In the genomic region with DNA sequence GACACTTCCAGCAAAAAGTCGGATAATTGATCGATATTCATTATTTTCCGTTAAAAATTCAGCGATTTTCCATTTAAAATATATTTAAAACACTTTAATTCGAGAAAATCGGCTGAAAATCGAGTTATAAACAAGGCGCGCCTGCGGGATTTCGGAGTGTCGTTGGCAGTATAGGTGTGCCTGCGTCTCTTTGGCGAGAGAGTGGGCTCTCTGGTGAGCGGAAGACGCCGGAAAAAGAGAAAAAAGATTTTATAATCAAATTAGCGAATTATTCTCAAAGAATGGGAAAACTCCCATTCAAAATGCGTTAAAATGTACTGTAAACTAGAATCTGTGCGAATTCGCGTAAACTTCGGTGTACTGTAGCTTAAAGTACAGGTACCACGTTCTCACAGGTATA, we compare ENCODE assay signal across 2 worm cellular contexts.
TF ChIP-seq lines count a peak whose summit lies in the region.

A gene (minus strand): TSS at position 158 of the 400 bp plus-strand sequence.

TF ChIP-seq in whole organism, L1 larva, 84 proteins besides CTCF, POLR2A, EP300 and RAD21 (continued from another document and continues in another):
- TF ChIP-seq jun-1 (tag; optimal IDR thresholded peaks at IDR 0.05; lab: Kevin White, UChicago), result no peak
- TF ChIP-seq grh-1 (GFP tag; IDR thresholded peaks at IDR 0.05; lab: Robert Waterston, UW), result no peak
- peak; percentile 48 for TF ChIP-seq xbp-1 (tag; optimal IDR thresholded peaks at IDR 0.05; lab: Kevin White, UChicago)
- TF ChIP-seq ceh-82 (tag; optimal IDR thresholded peaks at IDR 0.05; lab: Kevin White, UChicago), result peak; percentile 31 to 52 (median 41)
- no peak for TF ChIP-seq zag-1 (tag; optimal IDR thresholded peaks at IDR 0.05; lab: Kevin White, UChicago)
- TF ChIP-seq egl-27 (tag; optimal IDR thresholded peaks at IDR 0.05; lab: Kevin White, UChicago), result no peak
- TF ChIP-seq nhr-84 (tag; optimal IDR thresholded peaks at IDR 0.05; lab: Kevin White, UChicago), result no peak
- no peak for TF ChIP-seq lin-39 (tag; optimal IDR thresholded peaks at IDR 0.05; lab: Kevin White, UChicago)
- peak; percentile 51 to 52 for TF ChIP-seq lin-35 (GFP tag; optimal IDR thresholded peaks at IDR 0.05; lab: Kevin White, UChicago)
- TF ChIP-seq hlh-17 (GFP tag; optimal IDR thresholded peaks at IDR 0.05; lab: Kevin White, UChicago; ENCODE audit: borderline replicate concordance), result no peak
- peak; percentile 58 for TF ChIP-seq snu-23 (GFP tag; optimal IDR thresholded peaks at IDR 0.05; lab: Kevin White, UChicago)
- TF ChIP-seq tlp-1 (tag; optimal IDR thresholded peaks at IDR 0.05; lab: Kevin White, UChicago), result no peak
- 0 out of 2 replicates have a peak, but pooled peaks have one; percentile 23 for TF ChIP-seq nhr-19 (GFP tag; conservative IDR thresholded peaks at IDR 0.05; lab: Robert Waterston, UW)
- TF ChIP-seq egl-13 (tag; optimal IDR thresholded peaks at IDR 0.05; lab: Kevin White, UChicago), result no peak
- peak; percentile 4 for TF ChIP-seq ces-1 (GFP tag; optimal IDR thresholded peaks at IDR 0.05; lab: Kevin White, UChicago)
- no peak for TF ChIP-seq ceh-88 (GFP tag; IDR thresholded peaks at IDR 0.05; lab: Robert Waterston, UW)
- TF ChIP-seq nhr-47 (tag; optimal IDR thresholded peaks at IDR 0.05; lab: Kevin White, UChicago), result peak; percentile 74
- no peak for TF ChIP-seq lir-3 (tag; optimal IDR thresholded peaks at IDR 0.05; lab: Kevin White, UChicago; ENCODE audit: poor library complexity)
- TF ChIP-seq pag-3 (tag; optimal IDR thresholded peaks at IDR 0.05; lab: Kevin White, UChicago; ENCODE audit: borderline replicate concordance, insufficient read depth), result no peak
- TF ChIP-seq fkh-4 (tag; optimal IDR thresholded peaks at IDR 0.05; lab: Kevin White, UChicago; ENCODE audit: borderline replicate concordance), result no peak
- no peak for TF ChIP-seq ceh-63 (GFP tag; optimal IDR thresholded peaks at IDR 0.05; lab: Kevin White, UChicago)
- TF ChIP-seq fkh-8 (tag; optimal IDR thresholded peaks at IDR 0.05; lab: Kevin White, UChicago), result no peak
- TF ChIP-seq swsn-7 (tag; optimal IDR thresholded peaks at IDR 0.05; lab: Kevin White, UChicago), result peak; percentile 66
- no peak for TF ChIP-seq fos-1 (tag; optimal IDR thresholded peaks at IDR 0.05; lab: Kevin White, UChicago)
- TF ChIP-seq nhr-20 (tag; optimal IDR thresholded peaks at IDR 0.05; lab: Kevin White, UChicago), result peak; percentile 11
- TF ChIP-seq mef-2 (tag; optimal IDR thresholded peaks at IDR 0.05; lab: Kevin White, UChicago), result no peak
- TF ChIP-seq nhr-237 (tag; optimal IDR thresholded peaks at IDR 0.05; lab: Kevin White, UChicago), result no peak
- peak; percentile 43 for TF ChIP-seq F16B12.6 (tag; optimal IDR thresholded peaks at IDR 0.05; lab: Kevin White, UChicago)
- TF ChIP-seq unc-62 (GFP tag; optimal IDR thresholded peaks at IDR 0.05; lab: Kevin White, UChicago), result no peak
- TF ChIP-seq nhr-77 (tag; optimal IDR thresholded peaks at IDR 0.05; lab: Kevin White, UChicago), result no peak
- TF ChIP-seq vab-15 (tag; optimal IDR thresholded peaks at IDR 0.05; lab: Kevin White, UChicago), result no peak
- TF ChIP-seq alr-1 (tag; optimal IDR thresholded peaks at IDR 0.05; lab: Kevin White, UChicago; ENCODE audit: borderline replicate concordance), result no peak
- no peak for TF ChIP-seq ztf-4 (tag; optimal IDR thresholded peaks at IDR 0.05; lab: Kevin White, UChicago)
- TF ChIP-seq blmp-1 (tag; optimal IDR thresholded peaks at IDR 0.05; lab: Kevin White, UChicago), result peak; percentile 4
- no peak for TF ChIP-seq hlh-4 (tag; optimal IDR thresholded peaks at IDR 0.05; lab: Kevin White, UChicago)
- no peak for TF ChIP-seq elt-2 (tag; optimal IDR thresholded peaks at IDR 0.05; lab: Kevin White, UChicago)
- TF ChIP-seq efl-3 (GFP tag; optimal IDR thresholded peaks at IDR 0.05; lab: Kevin White, UChicago), result no peak
- TF ChIP-seq sup-37 (GFP tag; optimal IDR thresholded peaks at IDR 0.05; lab: Kevin White, UChicago), result no peak
- no peak for TF ChIP-seq hpl-2 (GFP tag; optimal IDR thresholded peaks at IDR 0.05; lab: Kevin White, UChicago)
- TF ChIP-seq nhr-90 (tag; optimal IDR thresholded peaks at IDR 0.05; lab: Kevin White, UChicago; ENCODE audit: poor library complexity), result no peak
- no peak for TF ChIP-seq ztf-11 (tag; optimal IDR thresholded peaks at IDR 0.05; lab: Kevin White, UChicago)
- peak; percentile 14 to 59 (median 23) for TF ChIP-seq dpl-1 (GFP tag; optimal IDR thresholded peaks at IDR 0.05; lab: Kevin White, UChicago)
- TF ChIP-seq snpc-4 (tag; optimal IDR thresholded peaks at IDR 0.05; lab: Kevin White, UChicago), result no peak
- TF ChIP-seq tbx-2 (tag; optimal IDR thresholded peaks at IDR 0.05; lab: Kevin White, UChicago), result peak; percentile 46
- TF ChIP-seq unc-86 (tag; optimal IDR thresholded peaks at IDR 0.05; lab: Kevin White, UChicago), result peak; percentile 34
- TF ChIP-seq nhr-76 (tag; optimal IDR thresholded peaks at IDR 0.05; lab: Kevin White, UChicago), result no peak
- TF ChIP-seq ets-5 (GFP tag; IDR thresholded peaks at IDR 0.05; lab: Robert Waterston, UW), result no peak
- TF ChIP-seq nhr-85 (tag; lab: Kevin White, UChicago), result peak; percentile 39
- peak; percentile 21 for TF ChIP-seq dsc-1 (tag; optimal IDR thresholded peaks at IDR 0.05; lab: Kevin White, UChicago)
- no peak for TF ChIP-seq elt-3 (tag; optimal IDR thresholded peaks at IDR 0.05; lab: Kevin White, UChicago)
- no peak for TF ChIP-seq sptf-1 (tag; optimal IDR thresholded peaks at IDR 0.05; lab: Kevin White, UChicago)
- TF ChIP-seq pqm-1 (tag; optimal IDR thresholded peaks at IDR 0.05; lab: Kevin White, UChicago), result no peak
- no peak for TF ChIP-seq ama-1 (optimal IDR thresholded peaks at IDR 0.05; lab: Kevin White, UChicago)
- TF ChIP-seq efl-1 (optimal IDR thresholded peaks at IDR 0.05; lab: Kevin White, UChicago), result peak; percentile 62 to 65
- TF ChIP-seq efl-1 (GFP tag; optimal IDR thresholded peaks at IDR 0.05 in 1 of 2; lab: Kevin White, UChicago), result peak; percentile 53 to 90
- TF ChIP-seq mab-9 (GFP tag; IDR thresholded peaks at IDR 0.05; lab: Robert Waterston, UW), result no peak
- peak; percentile 47; the same call in 1 of the 2 replicates for TF ChIP-seq isw-1 (GFP tag; IDR thresholded peaks at IDR 0.05; lab: Robert Waterston, UW)
- TF ChIP-seq Y116A8C.19 (tag; optimal IDR thresholded peaks at IDR 0.05; lab: Kevin White, UChicago; ENCODE audit: borderline replicate concordance), result no peak
- no peak for TF ChIP-seq nhr-11 (tag; optimal IDR thresholded peaks at IDR 0.05; lab: Kevin White, UChicago)
- no peak for TF ChIP-seq pax-3 (tag; optimal IDR thresholded peaks at IDR 0.05; lab: Kevin White, UChicago)
- no peak for TF ChIP-seq fkh-10 (GFP tag; optimal IDR thresholded peaks at IDR 0.05; lab: Kevin White, UChicago)
- TF ChIP-seq lin-14 (GFP tag; optimal IDR thresholded peaks at IDR 0.05; lab: Kevin White, UChicago), result no peak
- no peak for TF ChIP-seq lin-13 (GFP tag; optimal IDR thresholded peaks at IDR 0.05; lab: Kevin White, UChicago)
- no peak for TF ChIP-seq mdl-1 (tag; optimal IDR thresholded peaks at IDR 0.05; lab: Kevin White, UChicago)

TF ChIP-seq in whole organism, L3 larva, 47 proteins besides CTCF, POLR2A, EP300 and RAD21 (continued from another document):
- TF ChIP-seq ceh-82 (tag; optimal IDR thresholded peaks at IDR 0.05; lab: Kevin White, UChicago) (no peak), nhr-237 (tag; optimal IDR thresholded peaks at IDR 0.05; lab: Kevin White, UChicago) (no peak), ceh-9 (tag; optimal IDR thresholded peaks at IDR 0.05; lab: Kevin White, UChicago) (no peak), zag-1 (tag; optimal IDR thresholded peaks at IDR 0.05; lab: Kevin White, UChicago) (no peak), egl-5 (tag; optimal IDR thresholded peaks at IDR 0.05; lab: Kevin White, UChicago) (peak; percentile 14), R02D3.7 (tag; optimal IDR thresholded peaks at IDR 0.05; lab: Kevin White, UChicago) (no peak), lin-15B (tag; optimal IDR thresholded peaks at IDR 0.05; lab: Kevin White, UChicago) (peak; percentile 28), unc-39 (tag; optimal IDR thresholded peaks at IDR 0.05; lab: Kevin White, UChicago) (no peak)
